Fruit fly (Drosophila melanogaster) whole organism, wandering third instar larva: ENCODE measurements around the gene CG13313.

Experiments used
- Hr78 ChIP-seq: fragments of >200 bp; optimal IDR thresholded peaks from 2 replicates; lab custom pipeline; 2017; ENCODE audit warnings: missing biosample characterization, missing genetic modification characterization
- foxo ChIP-seq, 2 experiments: fragments of 200-800 bp; sonication (Bioruptor generic); optimal IDR thresholded peaks; 2 replicates in 1 of 2; 3 replicates in 1 of 2; lab custom pipeline; 2016 to 2017; ENCODE audit warnings: missing biosample characterization in 2 of 2, missing genetic modification characterization in 2 of 2

- TF ChIP-seq Hr78 (GFP tag; lab: Kevin White, UChicago) = no peak
- TF ChIP-seq foxo (GFP tag; optimal IDR thresholded peaks at IDR 0.05; lab: Kevin White, UChicago) = no peak
These were observed 8.8 kb upstream of the CG13313 start for dm6 chr3L:8949823-8950222.
